Worm (Caenorhabditis elegans) whole organism, L1 larva: ENCODE data around the gene ZK1321.1.

ENCODE experiments used
- C16A3.4 ChIP-seq: fragments of 150-350 bp; optimal IDR thresholded peaks from 2 replicates; lab custom pipeline; 2014; ENCODE audit warnings: missing biosample characterization, missing genetic modification characterization
- Y116A8C.19 ChIP-seq: sonication (generic microtip); optimal IDR thresholded peaks from 2 replicates; lab custom pipeline; 2016; ENCODE audit warnings: missing compliant biosample characterization, missing genetic modification characterization, borderline replicate concordance
- alr-1 ChIP-seq: fragments of 200-800 bp; sonication (Bioruptor generic); optimal IDR thresholded peaks from 2 replicates; lab custom pipeline; 2018; ENCODE audit warnings: borderline replicate concordance, mild to moderate bottlenecking, missing genetic modification characterization, missing compliant biosample characterization
- blmp-1 ChIP-seq: fragments of 150-350 bp; optimal IDR thresholded peaks from 2 replicates; lab custom pipeline; 2014; ENCODE audit warnings: missing biosample characterization, missing genetic modification characterization
- ceh-8 ChIP-seq: fragments of 200-800 bp; sonication (Bioruptor generic); optimal IDR thresholded peaks from 2 replicates; lab custom pipeline; 2018; ENCODE audit warnings: mild to moderate bottlenecking, missing genetic modification characterization, moderate library complexity, missing compliant biosample characterization
- ces-1 ChIP-seq: fragments of 150-350 bp; optimal IDR thresholded peaks from 2 replicates; lab custom pipeline; 2014; ENCODE audit warnings: missing biosample characterization, missing genetic modification reagents, missing genetic modification characterization
- dpl-1 ChIP-seq, 3 experiments: fragments of 150-350 bp in 2 of 3; sonication (generic microtip) in 1 of 3; optimal IDR thresholded peaks; 2 replicates each; lab custom pipeline; 2014 to 2017; ENCODE audit warnings: missing biosample characterization in 3 of 3, missing genetic modification characterization in 3 of 3, missing genetic modification reagents in 3 of 3
- efl-1 ChIP-seq, 4 experiments: fragments of 150-350 bp; optimal IDR thresholded peaks in 3 of 4; peaks in 1 of 4; 1 replicate in 1 of 4; 2 replicates in 3 of 4; lab custom pipeline; 2014; ENCODE audit warnings: missing biosample characterization in 2 of 4, missing genetic modification characterization in 2 of 4, missing genetic modification reagents in 2 of 4
- elt-3 ChIP-seq, 6 experiments: fragments of 150-350 bp in 1 of 6; sonication (generic microtip); optimal IDR thresholded peaks; 2 replicates each; lab custom pipeline; 2017 to 2018; ENCODE audit warnings: missing biosample characterization in 6 of 6, missing genetic modification characterization in 6 of 6, inconsistent platforms in 1 of 6
- ets-5 ChIP-seq: fragments of 200-800 bp; sonication (Bioruptor generic); IDR thresholded peaks from 2 replicates; pipeline ENCODE4 v1.3.6; 2022; ENCODE audit warnings: missing genetic modification characterization, missing compliant biosample characterization
- fkh-10 ChIP-seq: sonication (generic microtip); optimal IDR thresholded peaks from 2 replicates; lab custom pipeline; 2017; ENCODE audit warnings: missing biosample characterization, missing genetic modification reagents, missing genetic modification characterization
- fos-1 ChIP-seq: fragments of 150-350 bp; optimal IDR thresholded peaks from 2 replicates; lab custom pipeline; 2014; ENCODE audit warnings: missing biosample characterization, missing genetic modification characterization
- grh-1 ChIP-seq: fragments of 200-800 bp; sonication (Bioruptor generic); IDR thresholded peaks from 2 replicates; pipeline ENCODE4 v1.3.6; 2022; ENCODE audit warnings: missing genetic modification reagents, missing genetic modification characterization, missing compliant biosample characterization
- hlh-4 ChIP-seq: sonication (generic microtip); optimal IDR thresholded peaks from 2 replicates; lab custom pipeline; 2016; ENCODE audit warnings: mild to moderate bottlenecking, missing genetic modification characterization, missing compliant biosample characterization
- isw-1 ChIP-seq: fragments of 200-800 bp; sonication (Bioruptor generic); IDR thresholded peaks from 2 replicates; pipeline ENCODE4 v1.3.6; 2022; ENCODE audit warnings: missing genetic modification characterization, missing compliant biosample characterization
- lin-13 ChIP-seq: fragments of 150-350 bp; optimal IDR thresholded peaks from 2 replicates; lab custom pipeline; 2014; ENCODE audit warnings: missing biosample characterization, missing genetic modification reagents, missing genetic modification characterization
- lin-15B ChIP-seq: fragments of 150-350 bp; sonication (generic microtip); optimal IDR thresholded peaks from 3 replicates; lab custom pipeline; 2014; ENCODE audit warnings: missing biosample characterization, missing genetic modification characterization
- lin-35 ChIP-seq, 2 experiments: fragments of 150-350 bp; optimal IDR thresholded peaks; 2 replicates each; lab custom pipeline; 2014; ENCODE audit warnings: missing biosample characterization in 2 of 2, missing genetic modification characterization in 2 of 2, missing genetic modification reagents in 2 of 2
- lsy-2 ChIP-seq, 2 experiments: fragments of 150-350 bp; optimal IDR thresholded peaks; 2 replicates each; lab custom pipeline; 2014; ENCODE audit warnings: missing biosample characterization in 2 of 2, missing genetic modification characterization in 2 of 2
- mab-9 ChIP-seq: fragments of 200-800 bp; sonication (Bioruptor generic); IDR thresholded peaks from 2 replicates; pipeline ENCODE4 v1.3.6; 2022; ENCODE audit warnings: missing genetic modification reagents, missing genetic modification characterization, missing compliant biosample characterization
- mef-2 ChIP-seq: fragments of 150-350 bp; optimal IDR thresholded peaks from 2 replicates; lab custom pipeline; 2014; ENCODE audit warnings: missing biosample characterization, missing genetic modification characterization
- mep-1 ChIP-seq: fragments of 150-350 bp; optimal IDR thresholded peaks from 2 replicates; lab custom pipeline; 2014; ENCODE audit warnings: missing biosample characterization, missing genetic modification characterization
- nhr-12 ChIP-seq: sonication (generic microtip); optimal IDR thresholded peaks from 2 replicates; lab custom pipeline; 2017; ENCODE audit warnings: missing biosample characterization, missing genetic modification characterization
- nhr-20 ChIP-seq: sonication (generic microtip); optimal IDR thresholded peaks from 2 replicates; lab custom pipeline; 2016; ENCODE audit warnings: mild to moderate bottlenecking, missing genetic modification characterization, missing compliant biosample characterization
- nhr-47 ChIP-seq: sonication (generic microtip); optimal IDR thresholded peaks from 2 replicates; lab custom pipeline; 2016; ENCODE audit warnings: mild to moderate bottlenecking, missing genetic modification characterization, moderate library complexity, missing compliant biosample characterization
- nhr-71 ChIP-seq: sonication (generic microtip); optimal IDR thresholded peaks from 2 replicates; lab custom pipeline; 2016; ENCODE audit warnings: mild to moderate bottlenecking, missing genetic modification characterization, moderate library complexity, missing compliant biosample characterization
- nhr-84 ChIP-seq: sonication (generic microtip); optimal IDR thresholded peaks from 2 replicates; lab custom pipeline; 2017; ENCODE audit warnings: missing biosample characterization, missing genetic modification characterization
- nhr-85 ChIP-seq: sonication (generic microtip); peaks from one replicate; lab custom pipeline; 2016; ENCODE audit warnings: missing genetic modification characterization, inconsistent platforms, missing compliant biosample characterization
- nhr-90 ChIP-seq: sonication (generic microtip); optimal IDR thresholded peaks from 2 replicates; lab custom pipeline; 2016; ENCODE audit warnings: mild to moderate bottlenecking, missing genetic modification characterization, missing compliant biosample characterization; ENCODE audit not compliant: poor library complexity
- pax-3 ChIP-seq: fragments of 200-800 bp; sonication (Bioruptor generic); optimal IDR thresholded peaks from 2 replicates; lab custom pipeline; 2018; ENCODE audit warnings: mild to moderate bottlenecking, missing genetic modification characterization, moderate library complexity, missing compliant biosample characterization
- skn-1 ChIP-seq: fragments of 150-350 bp; optimal IDR thresholded peaks from 2 replicates; lab custom pipeline; 2014; ENCODE audit warnings: missing biosample characterization, missing genetic modification characterization
- snu-23 ChIP-seq: sonication (generic microtip); optimal IDR thresholded peaks from 2 replicates; lab custom pipeline; 2016; ENCODE audit warnings: missing genetic modification characterization, missing compliant biosample characterization
- sup-37 ChIP-seq: fragments of 200-800 bp; sonication (Bioruptor generic); optimal IDR thresholded peaks from 2 replicates; lab custom pipeline; 2018; ENCODE audit warnings: mild to moderate bottlenecking, missing genetic modification characterization, missing compliant biosample characterization
- tlp-1 ChIP-seq: fragments of 150-350 bp; optimal IDR thresholded peaks from 2 replicates; lab custom pipeline; 2014; ENCODE audit warnings: missing biosample characterization, missing genetic modification characterization

Gene ZK1321.1

ce11 chrII:9706207-9706606, 47.6 kb upstream of the ZK1321.1 start, which contains the start of gene Y53C12A.3 (continued):
- TF ChIP-seq skn-1 (tag; lab: Kevin White, UChicago): peak; percentile 57
- TF ChIP-seq nhr-20 (tag; lab: Kevin White, UChicago): peak; percentile 47
- TF ChIP-seq blmp-1: peak; percentile 51
- TF ChIP-seq efl-1 (optimal IDR thresholded peaks at IDR 0.05; lab: Kevin White, UChicago): peak; percentile 85 to 90
- peak; percentile 93 to 99 for TF ChIP-seq efl-1 (GFP tag; optimal IDR thresholded peaks at IDR 0.05 in 1 of 2; lab: Kevin White, UChicago)
- TF ChIP-seq dpl-1 (GFP tag; optimal IDR thresholded peaks at IDR 0.05; lab: Kevin White, UChicago): peak; percentile 82 to 94 (median 90)
- TF ChIP-seq mep-1 (tag; lab: Kevin White, UChicago): peak; percentile 58
- no peak for TF ChIP-seq sup-37 (GFP tag; lab: Kevin White, UChicago)
- TF ChIP-seq nhr-71 (tag; lab: Kevin White, UChicago): peak; percentile 44
- no peak for TF ChIP-seq ces-1 (GFP tag; lab: Kevin White, UChicago)
- no peak for TF ChIP-seq tlp-1
- no peak for TF ChIP-seq lin-13 (GFP tag; lab: Kevin White, UChicago)
- peak; percentile 71 for TF ChIP-seq C16A3.4 (tag; lab: Kevin White, UChicago)
- peak; percentile 38 for TF ChIP-seq nhr-47 (tag; lab: Kevin White, UChicago)
- peak; percentile 50 to 81 for TF ChIP-seq lsy-2 (tag; optimal IDR thresholded peaks at IDR 0.05; lab: Kevin White, UChicago)
- TF ChIP-seq alr-1: no peak
- TF ChIP-seq mab-9 (GFP tag; lab: Robert Waterston, UW): no peak
- TF ChIP-seq nhr-90 (tag; lab: Kevin White, UChicago): no peak
- TF ChIP-seq fkh-10 (GFP tag; lab: Kevin White, UChicago): no peak
- TF ChIP-seq nhr-84 (tag; lab: Kevin White, UChicago): no peak
- TF ChIP-seq Y116A8C.19 (tag; lab: Kevin White, UChicago): no peak
- no peak for TF ChIP-seq isw-1

ce11 chrII:9708835-9709299, 45.0 kb upstream of the ZK1321.1 start, which contains the start of gene glt-5:
glt-5 (minus strand) TSS chrII:9708885.
- TF ChIP-seq elt-3 (tag; optimal IDR thresholded peaks at IDR 0.05; lab: Kevin White, UChicago) (peak in 5 of 6 experiments; percentile 16 to 71 (median 58)), lin-35 (GFP tag; optimal IDR thresholded peaks at IDR 0.05; lab: Kevin White, UChicago) (no peak), mab-9 (GFP tag; lab: Robert Waterston, UW) (no peak), nhr-85 (tag; lab: Kevin White, UChicago) (peak; percentile 51), grh-1 (GFP tag; lab: Robert Waterston, UW) (0 out of 2 replicates have a peak, but pooled peaks have one; percentile 16), blmp-1 (no peak)

ce11 chrII:9713083-9713482, 40.7 kb upstream of the ZK1321.1 start:
- TF ChIP-seq ets-5 (GFP tag; lab: Robert Waterston, UW) (no peak), efl-1 (optimal IDR thresholded peaks at IDR 0.05; lab: Kevin White, UChicago) (peak in 1 of 2 experiments; percentile 27), efl-1 (GFP tag; optimal IDR thresholded peaks at IDR 0.05 in 1 of 2; lab: Kevin White, UChicago) (peak in 1 of 2 experiments; percentile 24), lsy-2 (tag; optimal IDR thresholded peaks at IDR 0.05; lab: Kevin White, UChicago) (peak; percentile 14 to 18), skn-1 (tag; lab: Kevin White, UChicago) (no peak), nhr-12 (tag; lab: Kevin White, UChicago) (no peak), hlh-4 (tag; lab: Kevin White, UChicago) (no peak), dpl-1 (GFP tag; optimal IDR thresholded peaks at IDR 0.05; lab: Kevin White, UChicago) (peak in 2 of 3 experiments; percentile 3 to 18), mef-2 (tag; lab: Kevin White, UChicago) (no peak), pax-3 (no peak), snu-23 (GFP tag; lab: Kevin White, UChicago) (peak; percentile 8), nhr-71 (tag; lab: Kevin White, UChicago) (peak; percentile 12), elt-3 (tag; optimal IDR thresholded peaks at IDR 0.05; lab: Kevin White, UChicago) (no peak), ceh-8 (GFP tag; lab: Kevin White, UChicago) (no peak), lin-35 (GFP tag; optimal IDR thresholded peaks at IDR 0.05; lab: Kevin White, UChicago) (peak in 1 of 2 experiments; percentile 55), fkh-10 (GFP tag; lab: Kevin White, UChicago) (no peak), fos-1 (no peak), lin-15B (tag; lab: Kevin White, UChicago) (no peak)
- TF ChIP-seq, all 84 proteins: peak for 6
